Fruit fly (Drosophila melanogaster) whole organism, wandering third instar larva: ENCODE results near the gene mei-P26.

Experiments
- Abd-B ChIP-seq: fragments of >200 bp; optimal IDR thresholded peaks from 2 replicates; lab custom pipeline; 2017; ENCODE audit warnings: missing biosample characterization, missing genetic modification characterization
- CrebA ChIP-seq: fragments of 200-800 bp; sonication (Bioruptor generic); optimal IDR thresholded peaks from 2 replicates; lab custom pipeline; 2016; ENCODE audit warnings: missing biosample characterization, mild to moderate bottlenecking, missing genetic modification characterization, borderline replicate concordance
- Dif ChIP-seq: fragments of 200-275, 200-300 bp; sonication (Bioruptor generic); optimal IDR thresholded peaks from 2 replicates; lab custom pipeline; 2018; ENCODE audit warnings: missing biosample characterization, missing genetic modification characterization; ENCODE audit not compliant: partially characterized antibody
- HLH106 ChIP-seq: fragments of 200-800 bp; optimal IDR thresholded peaks from 3 replicates; lab custom pipeline; 2019; ENCODE audit warnings: missing biosample characterization, mild to moderate bottlenecking, missing genetic modification characterization, moderate library complexity
- Hnf4 ChIP-seq: fragments of 200-800 bp; sonication (Bioruptor generic); optimal IDR thresholded peaks from 2 replicates; lab custom pipeline; 2016; ENCODE audit warnings: missing biosample characterization, mild to moderate bottlenecking, missing genetic modification characterization
- Hr83 ChIP-seq: fragments of 200-300 bp; sonication (Bioruptor generic); optimal IDR thresholded peaks from 2 replicates; lab custom pipeline; 2016; ENCODE audit warnings: missing biosample characterization, mild to moderate bottlenecking, missing genetic modification characterization, moderate library complexity; ENCODE audit not compliant: poor library complexity, severe bottlenecking
- Jra ChIP-seq: sonication (Bioruptor generic); optimal IDR thresholded peaks from 2 replicates; lab custom pipeline; 2016; ENCODE audit warnings: missing biosample characterization, missing genetic modification characterization
- Myc ChIP-seq: fragments of >200 bp; optimal IDR thresholded peaks from 2 replicates; lab custom pipeline; 2017
- N ChIP-seq: fragments of >200 bp; optimal IDR thresholded peaks from 2 replicates; lab custom pipeline; 2018; ENCODE audit warnings: missing biosample characterization, missing external identifiers, missing genetic modification characterization
- OdsH ChIP-seq: fragments of 200-800 bp; sonication (Bioruptor generic); optimal IDR thresholded peaks from 2 replicates; lab custom pipeline; 2016; ENCODE audit warnings: missing biosample characterization, mild to moderate bottlenecking, missing genetic modification characterization
- Sp1 ChIP-seq: fragments of 200-800 bp; sonication (Bioruptor generic); optimal IDR thresholded peaks from 3 replicates; lab custom pipeline; 2019; ENCODE audit warnings: missing biosample characterization, mild to moderate bottlenecking, missing genetic modification characterization, moderate library complexity
- br ChIP-seq: fragments of 200-800 bp; sonication (Bioruptor generic); optimal IDR thresholded peaks from 2 replicates; lab custom pipeline; 2016; ENCODE audit warnings: missing biosample characterization, missing genetic modification characterization
- brk ChIP-seq: fragments of 200-800 bp; sonication (Bioruptor generic); optimal IDR thresholded peaks from 2 replicates; lab custom pipeline; 2016; ENCODE audit warnings: missing biosample characterization, mild to moderate bottlenecking, missing genetic modification characterization
- dl ChIP-seq, 2 experiments: fragments of 175-275, 200-275 bp in 1 of 2; fragments of 200-275 bp in 1 of 2; sonication (Bioruptor generic); optimal IDR thresholded peaks; lab custom pipeline; 2018; ENCODE audit warnings: mild to moderate bottlenecking in 2 of 2, missing biosample characterization in 2 of 2, missing genetic modification characterization in 2 of 2, moderate library complexity in 2 of 2; ENCODE audit not compliant: partially characterized antibody in 2 of 2, insufficient read depth in 1 of 2
- dmrt93B ChIP-seq: fragments of 200-800 bp; sonication (Bioruptor generic); optimal IDR thresholded peaks from 2 replicates; lab custom pipeline; 2018; ENCODE audit warnings: missing biosample characterization, mild to moderate bottlenecking, missing genetic modification characterization
- dsf ChIP-seq: sonication (Bioruptor generic); optimal IDR thresholded peaks from 2 replicates; lab custom pipeline; 2016; ENCODE audit warnings: missing biosample characterization, missing genetic modification characterization, borderline replicate concordance
- ey ChIP-seq: fragments of 200-800 bp; sonication (Bioruptor generic); optimal IDR thresholded peaks from 2 replicates; lab custom pipeline; 2016; ENCODE audit warnings: missing biosample characterization, missing genetic modification characterization
- foxo ChIP-seq, 2 experiments: fragments of 200-800 bp; sonication (Bioruptor generic); optimal IDR thresholded peaks; 2 replicates in 1 of 2; 3 replicates in 1 of 2; lab custom pipeline; 2016 to 2017; ENCODE audit warnings: missing biosample characterization in 2 of 2, missing genetic modification characterization in 2 of 2
- fru ChIP-seq: fragments of 200-800 bp; sonication (Bioruptor generic); optimal IDR thresholded peaks from 3 replicates; lab custom pipeline; 2016; ENCODE audit warnings: missing biosample characterization, mild to moderate bottlenecking, missing genetic modification characterization
- h ChIP-seq: fragments of 200-800 bp; sonication (Bioruptor generic); optimal IDR thresholded peaks from 3 replicates; lab custom pipeline; 2016; ENCODE audit warnings: missing biosample characterization, mild to moderate bottlenecking, missing genetic modification characterization
- psq ChIP-seq: fragments of 200-800 bp; sonication (Bioruptor generic); optimal IDR thresholded peaks from 3 replicates; lab custom pipeline; 2017; ENCODE audit warnings: missing biosample characterization, mild to moderate bottlenecking, missing genetic modification characterization, moderate library complexity
- rgr ChIP-seq: fragments of 200-800 bp; sonication (Bioruptor generic); optimal IDR thresholded peaks from 3 replicates; lab custom pipeline; 2016; ENCODE audit warnings: missing biosample characterization, mild to moderate bottlenecking, missing genetic modification characterization
- sage ChIP-seq: fragments of 200-800 bp; sonication (Bioruptor generic); optimal IDR thresholded peaks from 2 replicates; lab custom pipeline; 2016; ENCODE audit warnings: missing biosample characterization, mild to moderate bottlenecking, missing genetic modification characterization
- sv ChIP-seq: fragments of 200-800 bp; sonication (Bioruptor generic); optimal IDR thresholded peaks from 3 replicates; lab custom pipeline; 2016; ENCODE audit warnings: missing biosample characterization, missing genetic modification characterization
- woc ChIP-seq: sonication (Bioruptor generic); optimal IDR thresholded peaks from 2 replicates; lab custom pipeline; 2016; ENCODE audit warnings: missing biosample characterization, mild to moderate bottlenecking, missing genetic modification characterization

mei-P26 gene

dm6 chrX:9118961-9119633, 44.0 kb upstream of the mei-P26 start:
- TF ChIP-seq Hnf4, result no peak
- TF ChIP-seq dl (GFP tag; optimal IDR thresholded peaks at IDR 0.05; lab: Kevin White, UChicago; ENCODE audit: insufficient read depth in 1 of 2, partially characterized antibody in 2 of 2), result no peak
- no peak for TF ChIP-seq Dif
- TF ChIP-seq OdsH (GFP tag; lab: Kevin White, UChicago), result no peak
- no peak for TF ChIP-seq psq (GFP tag; lab: Kevin White, UChicago)
- no peak for TF ChIP-seq HLH106 (tag; lab: Kevin White, UChicago)
- no peak for TF ChIP-seq Abd-B (GFP tag; lab: Kevin White, UChicago)
- TF ChIP-seq fru (GFP tag; lab: Kevin White, UChicago), result no peak
- no peak for TF ChIP-seq h (GFP tag; lab: Kevin White, UChicago)
- no peak for TF ChIP-seq dsf (GFP tag; lab: Kevin White, UChicago)
- no peak for TF ChIP-seq CrebA (GFP tag; lab: Kevin White, UChicago)
- TF ChIP-seq Hr83 (GFP tag; lab: Kevin White, UChicago), result no peak
- TF ChIP-seq br (GFP tag; lab: Kevin White, UChicago), result no peak
- no peak for TF ChIP-seq rgr (GFP tag; lab: Kevin White, UChicago)
- no peak for TF ChIP-seq ey
- TF ChIP-seq Jra, result no peak

DNA sequence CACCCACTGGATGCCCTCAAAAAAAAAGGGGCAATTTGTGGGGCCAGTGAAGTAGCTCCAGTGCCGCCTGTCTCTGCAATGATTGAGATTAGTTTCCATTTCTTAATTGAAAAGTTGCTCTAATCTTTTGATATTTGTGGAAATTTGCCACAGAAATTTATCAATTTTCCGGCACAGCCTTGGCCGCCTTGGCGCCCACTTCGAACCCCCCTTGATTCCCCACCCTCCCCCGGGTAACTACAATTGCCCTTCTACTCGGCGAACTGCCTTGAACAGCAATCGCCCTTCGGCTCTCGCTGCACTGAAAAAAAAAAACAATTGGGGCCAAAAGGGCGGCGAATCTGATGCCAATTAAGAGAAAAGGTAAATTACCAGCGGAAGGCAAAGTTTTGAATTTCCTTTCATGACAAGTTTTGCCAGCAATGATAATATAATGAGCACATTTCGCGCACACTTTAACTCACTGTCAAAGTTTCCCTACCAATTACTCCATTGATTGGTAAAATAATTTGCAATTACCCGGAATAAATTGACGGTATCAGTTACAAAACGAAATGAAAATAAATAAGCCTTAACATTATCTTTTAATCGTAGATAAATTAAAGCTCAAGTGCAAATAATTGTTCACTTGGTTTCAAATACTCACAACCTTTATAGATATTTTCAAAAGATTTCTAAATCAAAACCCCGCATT, 43.2 kb upstream of the mei-P26 start:
- TF ChIP-seq Sp1 (GFP tag; lab: Kevin White, UChicago) (no peak), Dif (no peak), rgr (GFP tag; lab: Kevin White, UChicago) (no peak)

DNA sequence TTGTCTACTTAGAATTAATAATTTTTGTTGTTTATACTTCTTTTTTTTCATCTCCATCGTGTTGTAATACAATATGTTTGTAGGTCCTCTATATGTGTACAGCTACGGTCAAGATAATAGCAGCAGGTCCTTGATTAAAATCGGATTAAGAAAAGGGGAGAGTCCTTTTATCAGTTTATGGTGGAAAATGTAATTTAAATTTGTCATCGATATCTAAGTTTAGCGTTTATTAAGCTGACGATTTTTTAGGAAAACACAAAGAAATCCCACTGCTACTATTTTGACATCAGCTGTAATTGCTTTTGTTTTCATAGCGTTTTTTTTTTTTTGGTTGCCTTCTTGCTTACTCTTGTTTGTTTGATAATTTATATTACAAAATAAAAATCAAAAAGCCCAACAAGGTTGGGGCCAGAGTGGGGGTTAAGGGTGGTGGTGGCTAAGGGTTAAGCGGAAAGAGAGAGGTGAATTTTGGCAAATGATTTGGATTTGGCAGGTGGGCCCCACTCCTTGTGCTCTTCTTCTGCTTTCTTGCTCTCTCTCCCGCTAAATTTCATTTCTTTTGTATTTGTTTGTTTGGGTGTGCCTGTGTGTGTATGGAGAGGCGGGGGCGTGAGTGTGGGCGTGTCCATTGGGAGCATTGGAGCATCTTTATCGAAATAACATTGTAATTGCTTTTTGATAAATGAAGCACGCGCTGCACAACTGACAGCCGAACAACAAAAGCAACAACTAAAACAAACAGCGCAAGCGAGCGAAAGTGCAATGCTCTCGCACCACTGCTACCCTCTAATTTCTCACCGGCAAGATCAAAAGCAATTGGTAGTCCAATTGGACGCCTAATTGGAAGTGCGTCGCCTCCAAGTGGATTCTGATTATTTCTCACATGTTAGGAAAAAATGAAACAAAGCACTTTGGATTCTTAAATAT, 42.0 kb upstream of the mei-P26 start:
- peak; percentile 30 for TF ChIP-seq rgr (GFP tag; lab: Kevin White, UChicago)
- TF ChIP-seq brk (GFP tag; lab: Kevin White, UChicago), result no peak
- peak; percentile 17 for TF ChIP-seq woc
- TF ChIP-seq ey, result peak; percentile 30
- TF ChIP-seq fru (GFP tag; lab: Kevin White, UChicago), result peak; percentile 49
- no peak for TF ChIP-seq N
- peak; percentile 2 for TF ChIP-seq OdsH (GFP tag; lab: Kevin White, UChicago)
- no peak for TF ChIP-seq sv
- peak; percentile 26 for TF ChIP-seq HLH106 (tag; lab: Kevin White, UChicago)
- TF ChIP-seq Sp1 (GFP tag; lab: Kevin White, UChicago), result no peak
- TF ChIP-seq dmrt93B (GFP tag; lab: Kevin White, UChicago), result peak; percentile 7
- TF ChIP-seq foxo (GFP tag; optimal IDR thresholded peaks at IDR 0.05; lab: Kevin White, UChicago), result peak in 1 of 2 experiments; percentile 45
- peak; percentile 21 for TF ChIP-seq h (GFP tag; lab: Kevin White, UChicago)
- no peak for TF ChIP-seq sage (GFP tag; lab: Kevin White, UChicago)

DNA sequence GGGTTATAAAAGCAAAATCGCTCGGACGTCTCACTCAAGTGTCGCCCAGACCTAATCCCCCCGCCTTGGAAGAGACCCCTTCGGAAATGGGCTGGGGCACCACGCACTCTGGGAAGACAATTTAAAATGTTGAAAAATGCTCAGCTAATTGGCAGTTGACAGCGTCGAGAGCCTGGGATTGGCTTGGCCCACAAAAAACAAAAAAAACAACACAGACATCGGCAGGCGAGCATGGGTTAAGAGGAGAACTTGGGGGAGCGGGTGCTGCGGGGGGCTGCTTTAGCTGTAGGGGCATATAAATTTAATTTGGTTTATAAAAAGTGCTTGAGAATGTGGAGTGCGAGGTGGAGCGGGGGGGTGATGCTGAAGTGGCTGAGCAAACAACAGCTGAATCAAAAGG, 40.6 kb upstream of the mei-P26 start:
- no peak for TF ChIP-seq CrebA (GFP tag; lab: Kevin White, UChicago)
- no peak for TF ChIP-seq woc
- no peak for TF ChIP-seq Hr83 (GFP tag; lab: Kevin White, UChicago)
- no peak for TF ChIP-seq Abd-B (GFP tag; lab: Kevin White, UChicago)
- TF ChIP-seq N, result no peak
- no peak for TF ChIP-seq sage (GFP tag; lab: Kevin White, UChicago)
- TF ChIP-seq fru (GFP tag; lab: Kevin White, UChicago), result no peak
- TF ChIP-seq psq (GFP tag; lab: Kevin White, UChicago), result no peak
- no peak for TF ChIP-seq Myc (lab: Kevin White, UChicago)
- no peak for TF ChIP-seq Sp1 (GFP tag; lab: Kevin White, UChicago)
